Worm (Caenorhabditis elegans): Measurements from ENCODE around the gene M106.2.

M106.2 gene

ce11 chrII:10873631-10874030 is 23.8 kb upstream of the M106.2 start, which contains the start of gene orc-2:
Gene orc-2, plus strand, starts transcription at chrII:10873931.
- TF ChIP-seq F13H6.1 (tag; optimal IDR thresholded peaks at IDR 0.05), result no peak
- TF ChIP-seq hlh-8 (tag; optimal IDR thresholded peaks at IDR 0.05), result no peak

DNA sequence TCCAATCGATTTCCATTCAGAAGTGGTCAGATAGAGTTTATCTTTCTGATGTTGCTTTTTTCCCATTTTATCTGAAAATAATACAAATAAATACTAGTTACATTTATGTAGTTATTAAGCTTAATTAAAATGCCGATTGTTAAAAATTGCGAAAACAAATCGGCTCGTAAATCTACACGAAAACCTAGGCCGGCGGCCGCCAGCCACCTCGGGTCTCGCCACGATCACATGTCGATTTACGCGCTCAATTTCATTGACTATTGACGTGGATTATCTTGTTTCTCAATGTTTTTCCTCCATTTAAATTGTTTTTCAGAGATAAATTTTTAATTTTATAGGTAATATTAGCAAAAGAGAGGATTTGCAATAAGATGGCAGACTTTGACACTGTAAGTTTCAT is 22.7 kb upstream of the M106.2 start, which contains the start of the genes cyn-4 and copz-1:
cyn-4 (minus strand) TSS at position 71 of the 400 bp plus-strand sequence.
copz-1 (plus strand) TSS at position 339 of the 400 bp plus-strand sequence.
- TF ChIP-seq pat-9 (tag; optimal IDR thresholded peaks at IDR 0.05) (no peak), tbx-2 (tag; optimal IDR thresholded peaks at IDR 0.05) (peak; percentile 92), npax-4 (tag; optimal IDR thresholded peaks at IDR 0.05) (no peak), hlh-30 (tag; optimal IDR thresholded peaks at IDR 0.05; ENCODE audit: insufficient read depth) (peak; percentile 81), Y22D7AL.16 (tag; optimal IDR thresholded peaks at IDR 0.05) (no peak), pros-1 (tag; optimal IDR thresholded peaks at IDR 0.05) (no peak), ceh-14 (tag; optimal IDR thresholded peaks at IDR 0.05) (peak; percentile 69), C38D4.7 (GFP tag; optimal IDR thresholded peaks at IDR 0.05) (no peak), fkh-10 (GFP tag; optimal IDR thresholded peaks at IDR 0.05) (no peak), pha-2 (tag; optimal IDR thresholded peaks at IDR 0.05) (no peak), C08G9.2 (tag; optimal IDR thresholded peaks at IDR 0.05) (peak; percentile 89), fkh-6 (tag; optimal IDR thresholded peaks at IDR 0.05) (no peak), ceh-31 (tag; optimal IDR thresholded peaks at IDR 0.05) (peak; percentile 94), ahr-1 (tag; optimal IDR thresholded peaks at IDR 0.05) (no peak), pax-1 (tag; optimal IDR thresholded peaks at IDR 0.05) (no peak), T23F11.4 (GFP tag; optimal IDR thresholded peaks at IDR 0.05) (no peak), pha-4 (tag; optimal IDR thresholded peaks at IDR 0.05) (no peak), fax-1 (tag; optimal IDR thresholded peaks at IDR 0.05) (no peak), unc-42 (tag; optimal IDR thresholded peaks at IDR 0.05) (peak; percentile 73), sox-2 (GFP tag; IDR thresholded peaks at IDR 0.05) (no peak), ttx-3 (tag; optimal IDR thresholded peaks at IDR 0.05) (no peak), mec-3 (tag; optimal IDR thresholded peaks at IDR 0.05; ENCODE audit: borderline replicate concordance) (no peak), ets-4 (tag; optimal IDR thresholded peaks at IDR 0.05) (peak; percentile 87), nhr-11 (tag; optimal IDR thresholded peaks at IDR 0.05) (no peak), F13H6.1 (tag; optimal IDR thresholded peaks at IDR 0.05) (peak; percentile 22), odd-2 (tag; optimal IDR thresholded peaks at IDR 0.05) (no peak), rnt-1 (tag; optimal IDR thresholded peaks at IDR 0.05) (peak; percentile 41), ceh-6 (GFP tag; optimal IDR thresholded peaks at IDR 0.05) (no peak), ceh-18 (tag; optimal IDR thresholded peaks at IDR 0.05) (no peak), K09A11.1 (tag; optimal IDR thresholded peaks at IDR 0.05; ENCODE audit: insufficient read depth) (no peak), nhr-232 (tag; optimal IDR thresholded peaks at IDR 0.05) (no peak), unc-55 (GFP tag; optimal IDR thresholded peaks at IDR 0.05) (no peak), zip-5 (tag; optimal IDR thresholded peaks at IDR 0.05) (peak; percentile 70), eyg-1 (tag; optimal IDR thresholded peaks at IDR 0.05) (peak; percentile 10), ceh-45 (GFP tag; IDR thresholded peaks at IDR 0.05) (no peak), elt-2 (tag; optimal IDR thresholded peaks at IDR 0.05) (peak; percentile 65), ceh-9 (tag; optimal IDR thresholded peaks at IDR 0.05) (no peak), ama-1 (optimal IDR thresholded peaks at IDR 0.05) (no peak), K02D7.2 (tag; optimal IDR thresholded peaks at IDR 0.05) (no peak), unc-86 (tag; optimal IDR thresholded peaks at IDR 0.05) (no peak), ceh-22 (tag; optimal IDR thresholded peaks at IDR 0.05) (no peak), sox-4 (tag; optimal IDR thresholded peaks at IDR 0.05) (no peak), che-1 (tag; optimal IDR thresholded peaks at IDR 0.05) (no peak), nfya-1 (tag; optimal IDR thresholded peaks at IDR 0.05) (peak; percentile 60), madf-2 (tag; optimal IDR thresholded peaks at IDR 0.05) (no peak), sdc-2 (tag; optimal IDR thresholded peaks at IDR 0.05) (no peak), ceh-30 (tag; optimal IDR thresholded peaks at IDR 0.05) (no peak), tbx-7 (tag; optimal IDR thresholded peaks at IDR 0.05) (peak; percentile 78), hlh-13 (GFP tag; optimal IDR thresholded peaks at IDR 0.05) (no peak), ceh-19 (GFP tag; optimal IDR thresholded peaks at IDR 0.05) (peak; percentile 14), syd-9 (tag; optimal IDR thresholded peaks at IDR 0.05) (no peak)
